Worm (Caenorhabditis elegans): ENCODE data around the gene ugt-46.

- no peak for TF ChIP-seq nfya-2 (GFP tag; IDR thresholded peaks at IDR 0.05)
- TF ChIP-seq tbx-9 (tag; optimal IDR thresholded peaks at IDR 0.05; ENCODE audit: borderline replicate concordance): no peak
- TF ChIP-seq pha-4 (tag; optimal IDR thresholded peaks at IDR 0.05): no peak
- no peak for TF ChIP-seq unc-62 (GFP tag; optimal IDR thresholded peaks at IDR 0.05)
- no peak for TF ChIP-seq egrh-3 (GFP tag; IDR thresholded peaks at IDR 0.05)
- TF ChIP-seq ama-1 (optimal IDR thresholded peaks at IDR 0.05): no peak
- no peak for TF ChIP-seq ama-1 (GFP tag; optimal IDR thresholded peaks at IDR 0.05)
- TF ChIP-seq zim-3 (tag; optimal IDR thresholded peaks at IDR 0.05): no peak
- no peak for TF ChIP-seq sptf-2 (GFP tag; optimal IDR thresholded peaks at IDR 0.05)
- TF ChIP-seq him-1 (tag; optimal IDR thresholded peaks at IDR 0.05): no peak
- no peak for TF ChIP-seq ztf-26 (tag; optimal IDR thresholded peaks at IDR 0.05)
- no peak for TF ChIP-seq dpl-1 (GFP tag; optimal IDR thresholded peaks at IDR 0.05)
- no peak for TF ChIP-seq akir-1 (GFP tag; optimal IDR thresholded peaks at IDR 0.05)
- no peak for TF ChIP-seq ceh-27 (GFP tag; optimal IDR thresholded peaks at IDR 0.05)
- no peak for TF ChIP-seq hlh-26 (GFP tag; conservative IDR thresholded peaks at IDR 0.05)
Measured at ce11 chrX:536365-536764, 6.3 kb upstream of the ugt-46 start.

All from whole organism, young adult.